Worm (Caenorhabditis elegans): ENCODE measurements around the gene cat-4.

DNA sequence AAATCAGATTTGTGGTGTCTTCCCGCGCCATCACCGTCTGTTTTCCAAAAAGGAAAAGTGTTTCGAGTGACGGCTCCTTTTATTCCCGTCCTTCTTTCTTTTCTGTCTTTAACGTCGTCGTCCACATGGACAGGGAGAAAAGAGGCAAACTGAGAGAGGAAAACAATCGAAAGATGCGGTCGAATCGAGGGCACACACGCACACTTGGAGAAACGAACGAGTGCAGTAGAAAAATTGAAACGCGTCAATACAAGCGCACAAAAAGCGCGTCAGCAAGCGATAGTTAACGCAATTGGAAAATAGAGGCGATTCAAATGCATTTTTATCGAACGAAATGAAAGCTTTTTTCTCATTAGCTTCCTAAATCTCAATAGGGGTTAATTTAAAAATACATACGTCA is 27.9 kb upstream of the cat-4 start:
- 0 out of 2 replicates have a peak, but pooled peaks have one; percentile 46 for TF ChIP-seq cebp-1 (GFP tag; IDR thresholded peaks at IDR 0.05)
- peak; percentile 90 for TF ChIP-seq cebp-1 (tag; optimal IDR thresholded peaks at IDR 0.05)
- no peak for TF ChIP-seq snpc-1.1 (tag; optimal IDR thresholded peaks at IDR 0.05; ENCODE audit: insufficient read depth)
- 0 out of 2 replicates have a peak, but pooled peaks have one; percentile 62 for TF ChIP-seq ceh-100 (GFP tag; IDR thresholded peaks at IDR 0.05)
- TF ChIP-seq ama-1 (optimal IDR thresholded peaks at IDR 0.05): no peak
- TF ChIP-seq ama-1 (GFP tag; optimal IDR thresholded peaks at IDR 0.05): no peak
- no peak for TF ChIP-seq unc-62 (GFP tag; optimal IDR thresholded peaks at IDR 0.05)
- TF ChIP-seq repo-1 (tag; optimal IDR thresholded peaks at IDR 0.05): peak; percentile 64

Measured in whole organism, young adult.